Worm (Caenorhabditis elegans) whole organism, L3 larva: Measurements from ENCODE around the gene fbxb-55.

Experiments
- R02D3.7 ChIP-seq: fragments of 150-350 bp; optimal IDR thresholded peaks from 2 replicates; lab custom pipeline; 2014; ENCODE audit warnings: missing biosample characterization, missing genetic modification characterization
- ZK546.5 ChIP-seq: sonication (generic microtip); optimal IDR thresholded peaks from 2 replicates; lab custom pipeline; 2017; ENCODE audit warnings: missing biosample characterization, missing genetic modification characterization
- aly-2 ChIP-seq: fragments of 150-350 bp; optimal IDR thresholded peaks from 2 replicates; lab custom pipeline; 2014; ENCODE audit warnings: missing biosample characterization, missing genetic modification characterization
- ama-1 ChIP-seq: fragments of 150-350 bp; optimal IDR thresholded peaks from 2 replicates; lab custom pipeline; 2018
- ceh-28 ChIP-seq: fragments of 150-350 bp; optimal IDR thresholded peaks from 2 replicates; lab custom pipeline; 2014; ENCODE audit warnings: missing biosample characterization, missing genetic modification reagents, missing genetic modification characterization
- ceh-82 ChIP-seq: fragments of 150-350 bp; optimal IDR thresholded peaks from 2 replicates; lab custom pipeline; 2014; ENCODE audit warnings: missing biosample characterization, missing genetic modification characterization
- ceh-9 ChIP-seq: sonication (generic microtip); optimal IDR thresholded peaks from 2 replicates; lab custom pipeline; 2018; ENCODE audit warnings: missing biosample characterization, missing genetic modification characterization
- daf-12 ChIP-seq: fragments of 150-350 bp; optimal IDR thresholded peaks from 2 replicates; lab custom pipeline; 2014; ENCODE audit warnings: missing biosample characterization, missing genetic modification reagents, missing genetic modification characterization
- egl-27 ChIP-seq: sonication (generic microtip); optimal IDR thresholded peaks from 4 replicates; lab custom pipeline; 2017; ENCODE audit warnings: missing biosample characterization, missing genetic modification reagents, missing genetic modification characterization
- egl-5 ChIP-seq: fragments of 150-350 bp; optimal IDR thresholded peaks from 2 replicates; lab custom pipeline; 2017; ENCODE audit warnings: missing biosample characterization, missing genetic modification reagents, missing genetic modification characterization, inconsistent platforms
- elt-1 ChIP-seq: fragments of 150-350 bp; optimal IDR thresholded peaks from 2 replicates; lab custom pipeline; 2014; ENCODE audit warnings: missing biosample characterization, missing genetic modification characterization
- elt-2 ChIP-seq: sonication (generic microtip); optimal IDR thresholded peaks from 2 replicates; lab custom pipeline; 2016; ENCODE audit warnings: missing genetic modification reagents, mild to moderate bottlenecking, missing genetic modification characterization, missing compliant biosample characterization
- elt-3 ChIP-seq, 3 experiments: fragments of 150-350 bp in 1 of 3; sonication (generic microtip) in 2 of 3; optimal IDR thresholded peaks; 2 replicates in 2 of 3; 4 replicates in 1 of 3; lab custom pipeline; 2014 to 2017; ENCODE audit warnings: missing biosample characterization in 3 of 3, missing genetic modification characterization in 3 of 3
- fkh-10 ChIP-seq: sonication (generic microtip); optimal IDR thresholded peaks from 2 replicates; lab custom pipeline; 2017; ENCODE audit warnings: missing biosample characterization, missing genetic modification reagents, missing genetic modification characterization
- fkh-2 ChIP-seq: fragments of 150-350 bp; optimal IDR thresholded peaks from 2 replicates; lab custom pipeline; 2014; ENCODE audit warnings: missing biosample characterization, missing genetic modification reagents, missing genetic modification characterization
- hmg-11 ChIP-seq: sonication (generic microtip); optimal IDR thresholded peaks from 2 replicates; lab custom pipeline; 2016; ENCODE audit warnings: missing genetic modification characterization, missing compliant biosample characterization
- jun-1 ChIP-seq: fragments of 150-350 bp; optimal IDR thresholded peaks from 2 replicates; lab custom pipeline; 2014; ENCODE audit warnings: missing biosample characterization, missing genetic modification reagents, missing genetic modification characterization
- lin-15B ChIP-seq: fragments of 150-350 bp; optimal IDR thresholded peaks from 2 replicates; lab custom pipeline; 2014; ENCODE audit warnings: missing biosample characterization, missing genetic modification characterization
- lin-39 ChIP-seq: fragments of 150-350 bp; optimal IDR thresholded peaks from 2 replicates; lab custom pipeline; 2018; ENCODE audit warnings: missing biosample characterization, missing genetic modification reagents, missing genetic modification characterization
- mdl-1 ChIP-seq: fragments of 150-350 bp; optimal IDR thresholded peaks from 2 replicates; lab custom pipeline; 2014; ENCODE audit warnings: missing biosample characterization, missing genetic modification characterization
- nhr-11 ChIP-seq: fragments of 150-350 bp; optimal IDR thresholded peaks from 2 replicates; lab custom pipeline; 2014; ENCODE audit warnings: missing biosample characterization, missing genetic modification characterization
- nhr-12 ChIP-seq: fragments of 150-350 bp; optimal IDR thresholded peaks from 2 replicates; lab custom pipeline; 2014; ENCODE audit warnings: missing biosample characterization, missing genetic modification characterization
- nhr-23 ChIP-seq: fragments of 150-350 bp; optimal IDR thresholded peaks from 2 replicates; lab custom pipeline; 2014; ENCODE audit warnings: missing biosample characterization, missing genetic modification reagents, missing genetic modification characterization
- nhr-28 ChIP-seq: fragments of 150-350 bp; optimal IDR thresholded peaks from 2 replicates; lab custom pipeline; 2014; ENCODE audit warnings: missing biosample characterization, missing genetic modification characterization
- nhr-67 ChIP-seq: fragments of 150-350 bp; optimal IDR thresholded peaks from 2 replicates; lab custom pipeline; 2014; ENCODE audit warnings: missing biosample characterization, missing genetic modification characterization
- nhr-76 ChIP-seq: fragments of 150-350 bp; sonication (generic microtip); optimal IDR thresholded peaks from 5 replicates; lab custom pipeline; 2014; ENCODE audit warnings: missing biosample characterization, missing genetic modification characterization
- pqm-1 ChIP-seq: fragments of 150-350 bp; optimal IDR thresholded peaks from 2 replicates; lab custom pipeline; 2017; ENCODE audit warnings: missing biosample characterization, missing genetic modification characterization, inconsistent platforms
- sea-2 ChIP-seq: fragments of 150-350 bp; sonication (generic microtip); optimal IDR thresholded peaks from 4 replicates; lab custom pipeline; 2014; ENCODE audit warnings: missing biosample characterization, missing genetic modification reagents, missing genetic modification characterization
- snpc-4 ChIP-seq: fragments of 150-350 bp; optimal IDR thresholded peaks from 2 replicates; lab custom pipeline; 2014; ENCODE audit warnings: missing biosample characterization, missing genetic modification characterization
- ztf-11 ChIP-seq: fragments of 150-350 bp; optimal IDR thresholded peaks from 2 replicates; lab custom pipeline; 2014; ENCODE audit warnings: missing biosample characterization, missing genetic modification characterization
- ztf-4 ChIP-seq: fragments of 150-350 bp; optimal IDR thresholded peaks from 2 replicates; lab custom pipeline; 2014; ENCODE audit warnings: missing biosample characterization, missing genetic modification characterization

The fbxb-55 gene

DNA sequence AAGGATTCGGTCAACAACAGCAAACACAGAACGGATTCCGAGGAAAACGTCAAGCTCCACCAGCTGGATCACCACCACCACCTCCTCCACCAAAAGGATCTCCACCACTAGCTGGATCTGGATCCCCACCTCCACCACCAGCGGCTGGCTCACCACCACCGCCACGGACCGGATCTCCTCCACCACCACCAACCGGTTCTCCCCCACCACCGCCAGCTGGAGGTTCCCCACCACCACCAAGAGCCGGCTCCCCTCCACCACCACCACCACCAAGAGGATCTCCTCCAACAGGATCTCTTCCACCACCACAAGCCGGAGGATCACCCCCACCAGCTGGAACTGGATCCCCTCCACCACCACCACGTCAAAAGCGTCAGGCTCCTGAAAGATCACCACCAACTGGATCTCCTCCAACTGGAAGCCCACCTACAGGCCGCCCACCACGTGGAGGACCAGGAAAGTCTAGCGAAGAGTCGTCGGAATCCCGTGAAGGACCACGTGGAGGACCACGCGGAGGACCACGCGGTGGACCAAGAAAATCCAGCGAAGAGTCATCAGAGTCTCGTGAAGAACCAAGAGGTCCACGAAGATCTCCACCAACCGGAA is 8.2 kb downstream of the fbxb-55 start:
- TF ChIP-seq sea-2 (GFP tag; lab: Kevin White, UChicago): no peak
- TF ChIP-seq elt-3 (tag; optimal IDR thresholded peaks at IDR 0.05; lab: Kevin White, UChicago): no peak
- TF ChIP-seq pqm-1 (tag; lab: Kevin White, UChicago): no peak
- no peak for TF ChIP-seq nhr-28 (tag; lab: Kevin White, UChicago)
- no peak for TF ChIP-seq ceh-9 (tag; lab: Kevin White, UChicago)
- TF ChIP-seq lin-15B: no peak
- TF ChIP-seq daf-12 (tag; lab: Kevin White, UChicago): no peak
- no peak for TF ChIP-seq nhr-11 (tag; lab: Kevin White, UChicago)

DNA sequence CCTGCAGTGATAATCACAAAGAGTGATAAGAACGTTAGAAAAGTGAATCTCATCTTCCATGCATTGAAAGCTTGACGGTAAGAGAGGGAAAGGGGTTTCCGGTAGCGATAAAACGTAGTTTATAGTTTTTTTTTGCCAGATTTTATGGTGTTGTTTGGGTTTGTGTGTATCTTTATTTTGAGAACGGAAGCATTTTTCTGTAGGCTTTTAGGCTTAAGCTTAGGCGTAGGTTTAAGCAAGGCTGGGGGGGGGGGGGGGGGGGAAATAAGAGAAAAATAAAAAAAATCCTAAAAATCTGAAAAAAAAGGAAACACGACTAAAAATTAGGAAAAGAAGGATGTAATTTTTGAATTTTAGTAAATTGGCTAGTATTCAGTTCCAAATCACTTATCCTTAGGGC is 10.3 kb downstream of the fbxb-55 start, which contains the start of gene C35B1.8:
TSS of gene C35B1.8 (minus strand) at position 101 of the 400 bp plus-strand sequence.
- no peak for TF ChIP-seq ztf-4 (tag; lab: Kevin White, UChicago)
- no peak for TF ChIP-seq fkh-2
- TF ChIP-seq aly-2 (tag; lab: Kevin White, UChicago): no peak
- TF ChIP-seq ztf-11: no peak
- no peak for TF ChIP-seq ama-1 (lab: Kevin White, UChicago)
- no peak for TF ChIP-seq nhr-12 (tag; lab: Kevin White, UChicago)
- no peak for TF ChIP-seq lin-39 (tag; lab: Kevin White, UChicago)

DNA sequence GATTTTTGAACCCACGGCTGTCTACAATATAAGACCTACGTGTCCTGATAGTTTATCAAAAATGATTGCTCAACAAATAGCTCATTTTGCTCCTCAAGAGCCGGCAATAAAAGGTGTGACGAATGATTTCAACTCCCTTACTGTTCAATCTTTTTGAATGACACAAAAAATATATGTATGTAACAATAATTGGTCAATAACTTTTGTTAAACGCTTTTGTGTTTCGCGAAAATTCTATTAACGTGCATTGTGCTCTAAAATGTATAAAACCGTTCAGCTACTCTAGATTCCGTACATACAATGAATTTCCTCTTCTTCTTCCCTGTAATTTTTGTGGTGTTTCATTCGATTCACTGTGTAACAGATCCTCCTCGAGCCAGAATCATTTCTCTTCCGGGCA is 10.9 kb downstream of the fbxb-55 start, which contains the start of gene C35B1.4:
TSS of gene C35B1.4 (plus strand) at position 301 of the 400 bp plus-strand sequence.
- no peak for TF ChIP-seq ceh-28 (tag; lab: Kevin White, UChicago)

DNA sequence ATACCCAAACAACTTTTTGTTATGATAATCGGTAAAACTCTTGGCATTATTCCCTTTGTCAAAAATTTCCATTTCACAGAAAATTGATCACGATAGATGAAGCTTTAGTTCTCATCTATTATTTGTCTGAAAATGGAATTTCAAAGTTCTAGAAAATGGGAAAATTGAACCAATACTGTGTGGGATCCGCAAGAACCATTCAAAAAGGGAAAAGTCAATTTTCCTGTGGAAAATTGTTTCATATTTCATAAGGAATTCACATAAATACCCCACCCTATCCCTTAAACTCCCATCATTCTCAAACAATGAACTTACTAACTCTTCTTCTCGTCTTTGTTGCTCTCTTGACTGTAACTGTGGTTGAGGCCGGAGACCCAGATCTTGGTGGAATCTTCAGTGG is 12.3 kb downstream of the fbxb-55 start, which contains the start of the genes C35B1.9 and C35B1.3:
TSS of gene C35B1.9 (minus strand) at position 101 of the 400 bp plus-strand sequence.
TSS of gene C35B1.3 (plus strand) at position 306 of the 400 bp plus-strand sequence.
- TF ChIP-seq jun-1: no peak
- TF ChIP-seq ZK546.5 (tag; lab: Kevin White, UChicago): no peak
- no peak for TF ChIP-seq nhr-76 (tag; lab: Kevin White, UChicago)
- TF ChIP-seq R02D3.7 (tag; lab: Kevin White, UChicago): no peak
- no peak for TF ChIP-seq ama-1 (lab: Kevin White, UChicago)
- no peak for TF ChIP-seq ztf-4 (tag; lab: Kevin White, UChicago)
- no peak for TF ChIP-seq egl-5 (tag; lab: Kevin White, UChicago)
- TF ChIP-seq nhr-67 (tag; lab: Kevin White, UChicago): no peak
- TF ChIP-seq ztf-11: no peak
- TF ChIP-seq daf-12 (tag; lab: Kevin White, UChicago): no peak
- no peak for TF ChIP-seq nhr-28 (tag; lab: Kevin White, UChicago)
- TF ChIP-seq elt-3 (tag; optimal IDR thresholded peaks at IDR 0.05; lab: Kevin White, UChicago): no peak
- no peak for TF ChIP-seq nhr-12 (tag; lab: Kevin White, UChicago)
- TF ChIP-seq, all 47 proteins: peak for 0

DNA sequence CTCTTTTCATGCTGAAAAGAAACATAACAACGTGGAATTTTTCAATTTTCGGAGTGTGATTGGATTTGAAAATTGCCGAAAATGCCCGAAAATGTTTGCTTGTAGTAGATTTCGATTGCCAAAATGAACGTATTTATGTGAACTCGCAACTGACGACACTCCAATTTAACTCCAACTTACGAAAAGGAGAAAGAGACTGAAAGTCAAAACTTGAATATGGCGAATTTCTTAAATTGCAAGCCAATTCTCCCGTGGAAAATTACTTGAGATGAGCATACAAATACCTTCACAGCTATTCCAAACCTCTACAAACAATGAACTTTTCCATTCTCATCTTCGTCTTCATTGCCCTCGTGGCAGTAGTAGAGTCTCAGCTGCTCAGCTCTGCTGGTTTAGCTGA is 14.0 kb downstream of the fbxb-55 start:
- TF ChIP-seq egl-27 (tag; lab: Kevin White, UChicago) (no peak), egl-5 (tag; lab: Kevin White, UChicago) (no peak), elt-1 (no peak), elt-3 (tag; optimal IDR thresholded peaks at IDR 0.05; lab: Kevin White, UChicago) (no peak), mdl-1 (tag; lab: Kevin White, UChicago) (no peak), ceh-82 (no peak), lin-15B (no peak), jun-1 (no peak)

DNA sequence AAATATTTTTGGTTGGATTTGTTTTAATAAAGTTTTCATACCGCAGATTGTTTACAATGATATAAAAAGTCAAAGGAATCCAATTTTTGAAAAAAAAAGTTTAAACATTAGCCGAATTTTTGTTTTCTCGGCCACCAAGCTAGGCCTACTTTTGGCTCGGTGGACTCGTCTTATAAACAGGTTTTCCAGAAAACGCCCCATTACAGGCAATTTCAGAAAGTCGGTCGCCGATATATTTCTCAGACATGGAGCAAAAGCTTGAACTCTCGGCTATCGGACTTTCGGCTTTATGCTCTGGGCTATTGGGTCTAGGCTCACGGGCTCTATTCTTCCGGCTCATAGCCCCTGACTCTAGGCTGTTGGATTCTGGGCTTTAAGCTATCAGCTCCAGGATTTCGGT is 14.5 kb downstream of the fbxb-55 start:
- TF ChIP-seq snpc-4 (tag; lab: Kevin White, UChicago) (no peak), elt-1 (no peak), egl-27 (tag; lab: Kevin White, UChicago) (no peak), ama-1 (lab: Kevin White, UChicago) (peak; percentile 52), ceh-9 (tag; lab: Kevin White, UChicago) (no peak), sea-2 (GFP tag; lab: Kevin White, UChicago) (no peak)

DNA sequence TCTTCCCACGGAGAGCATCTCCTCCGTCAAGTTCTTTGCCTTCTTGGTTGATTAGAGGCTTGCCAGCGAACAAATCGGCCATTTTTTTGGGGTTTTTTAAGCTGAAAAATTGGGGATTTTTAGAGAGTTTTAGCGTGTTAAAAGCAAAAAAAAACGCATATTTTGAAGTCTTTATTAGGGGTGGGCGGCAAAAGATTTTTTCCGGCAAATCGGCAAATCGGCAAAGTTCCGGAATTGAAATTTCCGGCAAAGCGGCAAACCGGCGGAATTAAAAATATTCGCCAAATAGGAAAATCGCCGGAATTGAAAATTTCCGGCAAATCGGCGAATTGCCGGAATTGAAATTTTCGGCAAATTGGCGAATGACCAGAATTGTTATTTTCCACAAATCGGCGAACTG is 15.5 kb downstream of the fbxb-55 start, which contains the start of gene C35B1.5:
TSS of gene C35B1.5 (minus strand) at position 101 of the 400 bp plus-strand sequence.
- TF ChIP-seq R02D3.7 (tag; lab: Kevin White, UChicago): no peak
- no peak for TF ChIP-seq nhr-23 (tag; lab: Kevin White, UChicago)
- TF ChIP-seq ceh-28 (tag; lab: Kevin White, UChicago): no peak
- TF ChIP-seq elt-2 (tag; lab: Kevin White, UChicago): no peak
- no peak for TF ChIP-seq egl-5 (tag; lab: Kevin White, UChicago)
- no peak for TF ChIP-seq jun-1
- TF ChIP-seq ama-1 (lab: Kevin White, UChicago): no peak
- no peak for TF ChIP-seq hmg-11 (tag; lab: Kevin White, UChicago)
- no peak for TF ChIP-seq mdl-1 (tag; lab: Kevin White, UChicago)
- TF ChIP-seq ztf-11: no peak
- TF ChIP-seq lin-15B: no peak
- TF ChIP-seq nhr-67 (tag; lab: Kevin White, UChicago): no peak
- TF ChIP-seq fkh-10 (GFP tag; lab: Kevin White, UChicago): no peak
- TF ChIP-seq lin-39 (tag; lab: Kevin White, UChicago): no peak
- TF ChIP-seq pqm-1 (tag; lab: Kevin White, UChicago): no peak
